Worm (Caenorhabditis elegans) whole organism, early embryonic: ENCODE results near the gene C46F11.4.

Source experiments
- aly-1 ChIP-seq: sonication (generic microtip); optimal IDR thresholded peaks from 2 replicates; lab custom pipeline; 2016; ENCODE audit warnings: missing genetic modification characterization, missing compliant biosample characterization
- ama-1 ChIP-seq: fragments of 150-350 bp; optimal IDR thresholded peaks from 2 replicates; lab custom pipeline; 2014
- flt-1 ChIP-seq: fragments of 200-800 bp; sonication (Bioruptor generic); IDR thresholded peaks from 2 replicates; pipeline ENCODE4 v1.3.6; 2022; ENCODE audit warnings: missing genetic modification characterization, missing compliant biosample characterization
- hmg-4 ChIP-seq: fragments of 200-800 bp; sonication (Bioruptor generic); optimal IDR thresholded peaks from 2 replicates; lab custom pipeline; 2018; ENCODE audit warnings: mild to moderate bottlenecking, missing genetic modification characterization, missing compliant biosample characterization
- hnd-1 ChIP-seq: sonication (generic microtip); optimal IDR thresholded peaks from 2 replicates; lab custom pipeline; 2016; ENCODE audit warnings: missing genetic modification characterization, missing compliant biosample characterization
- pes-1 ChIP-seq: fragments of 200-800 bp; sonication (Bioruptor generic); IDR thresholded peaks from 2 replicates; pipeline ENCODE4 v1.3.6; 2022; ENCODE audit warnings: missing genetic modification reagents, missing genetic modification characterization, missing compliant biosample characterization
- tbx-11 ChIP-seq: fragments of 200-800 bp; sonication (Bioruptor generic); IDR thresholded peaks from 2 replicates; pipeline ENCODE4 v1.3.6; 2022; ENCODE audit warnings: missing genetic modification characterization, missing compliant biosample characterization

DNA sequence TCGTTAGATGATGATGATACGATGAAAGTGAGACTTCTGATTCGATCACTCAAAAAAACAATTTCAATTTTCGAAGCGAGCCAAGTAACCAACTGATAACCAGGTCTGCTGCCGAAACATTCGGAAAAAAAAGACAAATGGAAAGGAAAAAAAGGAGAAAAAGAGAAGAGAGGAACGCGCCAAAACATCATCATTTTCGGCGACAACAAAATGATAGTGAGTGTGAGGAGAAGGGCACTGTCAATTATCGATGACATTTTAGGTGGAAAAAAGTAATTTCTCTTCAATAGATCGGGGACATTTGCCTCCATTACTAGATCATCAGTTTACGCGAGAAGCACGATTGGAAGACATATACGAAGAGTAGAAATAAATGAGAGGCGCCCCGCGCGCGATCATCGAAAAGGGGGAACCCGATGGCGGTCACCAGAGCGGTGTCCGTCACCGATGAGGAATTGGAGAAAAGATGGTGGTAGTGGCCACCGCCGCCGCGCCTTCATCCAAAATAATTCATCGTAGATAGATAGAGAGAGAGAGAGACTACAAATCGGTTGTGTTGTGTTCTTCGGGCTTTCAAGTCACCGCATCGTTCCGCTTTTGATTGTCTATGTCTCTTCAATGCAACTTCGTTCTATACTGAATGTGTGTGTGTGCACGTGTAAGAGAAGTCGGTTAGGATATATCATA is 42.8 kb downstream of the C46F11.4 start:
- TF ChIP-seq ama-1 (lab: Kevin White, UChicago) = no peak
- no peak for TF ChIP-seq pes-1 (GFP tag; lab: Robert Waterston, UW)
- no peak for TF ChIP-seq hnd-1
- no peak for TF ChIP-seq tbx-11 (GFP tag; lab: Robert Waterston, UW)
- no peak for TF ChIP-seq flt-1 (GFP tag; lab: Robert Waterston, UW)
- TF ChIP-seq hmg-4 (GFP tag; lab: Kevin White, UChicago) = no peak
- no peak for TF ChIP-seq aly-1
